Worm (Caenorhabditis elegans): ENCODE results near the gene srh-246.

DNA sequence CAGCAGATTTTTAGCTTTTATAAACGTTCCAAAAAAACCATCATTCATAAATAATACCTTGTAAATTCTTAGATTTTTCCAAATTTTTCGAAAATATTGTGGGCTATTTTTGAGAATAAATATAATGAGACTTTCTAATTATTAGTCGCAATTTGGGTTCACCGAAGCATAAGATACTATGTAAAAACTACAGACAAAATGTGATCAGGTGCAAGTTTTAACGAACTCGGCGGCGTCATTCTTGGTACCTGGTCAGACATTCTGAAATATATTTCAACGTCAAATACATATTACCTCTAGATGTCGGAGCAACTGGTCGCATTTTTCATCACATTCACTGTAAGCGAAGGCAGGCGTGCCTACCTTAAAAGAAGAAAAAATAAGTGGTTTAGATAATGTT lies 24.5 kb upstream of the srh-246 start, which contains the start of gene srx-23:
- no peak for TF ChIP-seq lsy-2 (tag; optimal IDR thresholded peaks at IDR 0.05)
- no peak for TF ChIP-seq sem-2 (GFP tag; optimal IDR thresholded peaks at IDR 0.05)
- no peak for TF ChIP-seq pha-4 (tag; optimal IDR thresholded peaks at IDR 0.05)
- TF ChIP-seq nhr-28 (tag; optimal IDR thresholded peaks at IDR 0.05) = no peak
- no peak for TF ChIP-seq elt-1 (tag; optimal IDR thresholded peaks at IDR 0.05; ENCODE audit: borderline replicate concordance, insufficient read depth)
- TF ChIP-seq lin-13 (tag; optimal IDR thresholded peaks at IDR 0.05) = no peak
- no peak for TF ChIP-seq unc-39 (tag; optimal IDR thresholded peaks at IDR 0.05)
- TF ChIP-seq hlh-1 (tag; optimal IDR thresholded peaks at IDR 0.05) = no peak
- TF ChIP-seq nhr-76 (tag; optimal IDR thresholded peaks at IDR 0.05) = no peak
- TF ChIP-seq unc-62 (GFP tag; optimal IDR thresholded peaks at IDR 0.05) = no peak
- no peak for TF ChIP-seq sptf-1 (tag; optimal IDR thresholded peaks at IDR 0.05)
- TF ChIP-seq nhr-237 (tag; optimal IDR thresholded peaks at IDR 0.05) = no peak
- no peak for TF ChIP-seq ztf-11 (tag; optimal IDR thresholded peaks at IDR 0.05)

Data from whole organism, mixed stage, embryonic.